Fruit fly (Drosophila melanogaster): Measurements from ENCODE around the gene SWIP.
A peak's percentile ranks its signal among the peaks of the same experiment; 100 is the strongest.

SWIP gene

dm6 chrX:16331562-16332233, 18.2 kb downstream of the SWIP start (continued):
- TF ChIP-seq NK7.1 (GFP tag; optimal IDR thresholded peaks at IDR 0.05): no peak
- no peak for TF ChIP-seq lmd (GFP tag; IDR thresholded peaks at IDR 0.05)
- TF ChIP-seq Pdp1 (GFP tag; optimal IDR thresholded peaks at IDR 0.05): peak in 1 of 2 experiments; percentile 88
- TF ChIP-seq CG15073 (GFP tag; optimal IDR thresholded peaks at IDR 0.05): no peak
- no peak for TF ChIP-seq stc (GFP tag; IDR thresholded peaks at IDR 0.05)
- TF ChIP-seq hbn (GFP tag; IDR thresholded peaks at IDR 0.05; ENCODE audit: partially characterized antibody): peak; percentile 72
- TF ChIP-seq h (optimal IDR thresholded peaks at IDR 0.05): no peak
- TF ChIP-seq Hey (tag; optimal IDR thresholded peaks at IDR 0.05): no peak
- no peak for TF ChIP-seq odd (GFP tag; optimal IDR thresholded peaks at IDR 0.05)
- TF ChIP-seq kah (GFP tag; optimal IDR thresholded peaks at IDR 0.05): no peak
- peak; percentile 61; the same call in 2 of the 3 replicates for TF ChIP-seq vnd (GFP tag; IDR thresholded peaks at IDR 0.05; ENCODE audit: partially characterized antibody)
- peak; percentile 47 for TF ChIP-seq D (optimal IDR thresholded peaks at IDR 0.05)
- no peak for TF ChIP-seq D (GFP tag; optimal IDR thresholded peaks at IDR 0.05)
- TF ChIP-seq ind (GFP tag; optimal IDR thresholded peaks at IDR 0.05): no peak
- TF ChIP-seq Deaf1 (tag; optimal IDR thresholded peaks at IDR 0.05): no peak
- TF ChIP-seq zen (tag; optimal IDR thresholded peaks at IDR 0.05): no peak
- peak; percentile 70 for TF ChIP-seq sna (GFP tag; IDR thresholded peaks at IDR 0.05; ENCODE audit: partially characterized antibody)
- no peak for TF ChIP-seq dan (GFP tag; IDR thresholded peaks at IDR 0.05)
- no peak for TF ChIP-seq onecut (GFP tag; IDR thresholded peaks at IDR 0.05)
- TF ChIP-seq vvl (GFP tag; IDR thresholded peaks at IDR 0.05): no peak
- TF ChIP-seq vfl (GFP tag; optimal IDR thresholded peaks at IDR 0.05): no peak
- TF ChIP-seq cad (GFP tag; optimal IDR thresholded peaks at IDR 0.05): no peak
- TF ChIP-seq CG31365 (tag; optimal IDR thresholded peaks at IDR 0.05): no peak
- peak; percentile 89 for TF ChIP-seq Sry-δ (GFP tag; optimal IDR thresholded peaks at IDR 0.05)
- TF ChIP-seq dysf (GFP tag; IDR thresholded peaks at IDR 0.05): no peak
- no peak for TF ChIP-seq CG12942 (GFP tag; optimal IDR thresholded peaks at IDR 0.05)
- peak in 1 of 2 experiments; percentile 21 for TF ChIP-seq tll (GFP tag; optimal IDR thresholded peaks at IDR 0.05)
- no peak for TF ChIP-seq Nf-YB (GFP tag; optimal IDR thresholded peaks at IDR 0.05)
- no peak for TF ChIP-seq insv (GFP tag; optimal IDR thresholded peaks at IDR 0.05)
- TF ChIP-seq CG18599 (GFP tag; optimal IDR thresholded peaks at IDR 0.05): no peak
- TF ChIP-seq Usf (GFP tag; optimal IDR thresholded peaks at IDR 0.05): no peak
- TF ChIP-seq tio (GFP tag; optimal IDR thresholded peaks at IDR 0.05): no peak
- no peak for TF ChIP-seq CG8359 (GFP tag; optimal IDR thresholded peaks at IDR 0.05; ENCODE audit: borderline replicate concordance)
- 0 out of 2 replicates have a peak, but pooled peaks have one; percentile 10 for TF ChIP-seq CG1024 (GFP tag; IDR thresholded peaks at IDR 0.05)
- no peak for TF ChIP-seq ken (GFP tag; IDR thresholded peaks at IDR 0.05)
- no peak for TF ChIP-seq Eip74EF (GFP tag; optimal IDR thresholded peaks at IDR 0.05)
- peak; percentile 60; the same call in 1 of the 3 replicates for TF ChIP-seq mld (GFP tag; IDR thresholded peaks at IDR 0.05; ENCODE audit: partially characterized antibody)
- TF ChIP-seq CG10462 (GFP tag; optimal IDR thresholded peaks at IDR 0.05): no peak
- no peak for TF ChIP-seq oc (tag; optimal IDR thresholded peaks at IDR 0.05)
- no peak for TF ChIP-seq ac (GFP tag; optimal IDR thresholded peaks at IDR 0.05)
- peak; percentile 72 for TF ChIP-seq CG9797 (GFP tag; optimal IDR thresholded peaks at IDR 0.05)
- peak; percentile 21 for TF ChIP-seq Sin3A (optimal IDR thresholded peaks at IDR 0.05)
- TF ChIP-seq Nf-YA (GFP tag; IDR thresholded peaks at IDR 0.05): no peak
- no peak for TF ChIP-seq Jarid2 (GFP tag; optimal IDR thresholded peaks at IDR 0.05)
- no peak for TF ChIP-seq fd102C (GFP tag; optimal IDR thresholded peaks at IDR 0.05)
- TF ChIP-seq CG17568 (GFP tag; optimal IDR thresholded peaks at IDR 0.05): no peak
- TF ChIP-seq Xbp1 (GFP tag; optimal IDR thresholded peaks at IDR 0.05): no peak
- no peak for TF ChIP-seq CG9817 (tag; optimal IDR thresholded peaks at IDR 0.05)
- TF ChIP-seq CG7839 (tag; optimal IDR thresholded peaks at IDR 0.05): no peak
- TF ChIP-seq shn (GFP tag; optimal IDR thresholded peaks at IDR 0.05): no peak
